Fruit fly (Drosophila melanogaster) whole organism, wandering third instar larva: ENCODE measurements around the gene Cmtr1.

Source experiments
- CG9705 ChIP-seq: fragments of 200-800 bp; sonication (Bioruptor generic); optimal IDR thresholded peaks from 2 replicates; lab custom pipeline; 2018; ENCODE audit warnings: missing biosample characterization, mild to moderate bottlenecking, missing genetic modification characterization
- OdsH ChIP-seq: fragments of 200-800 bp; sonication (Bioruptor generic); optimal IDR thresholded peaks from 2 replicates; lab custom pipeline; 2016; ENCODE audit warnings: missing biosample characterization, mild to moderate bottlenecking, missing genetic modification characterization
- br ChIP-seq: fragments of 200-800 bp; sonication (Bioruptor generic); optimal IDR thresholded peaks from 2 replicates; lab custom pipeline; 2016; ENCODE audit warnings: missing biosample characterization, missing genetic modification characterization
- jim ChIP-seq: fragments of 175-275, 200-325 bp; sonication (Bioruptor generic); optimal IDR thresholded peaks from 2 replicates; lab custom pipeline; 2016; ENCODE audit warnings: missing biosample characterization, mild to moderate bottlenecking, missing genetic modification characterization
- pan ChIP-seq: fragments of >200 bp; optimal IDR thresholded peaks from 2 replicates; lab custom pipeline; 2017
- psq ChIP-seq: fragments of 200-800 bp; sonication (Bioruptor generic); optimal IDR thresholded peaks from 3 replicates; lab custom pipeline; 2017; ENCODE audit warnings: missing biosample characterization, mild to moderate bottlenecking, missing genetic modification characterization, moderate library complexity
- sv ChIP-seq: fragments of 200-800 bp; sonication (Bioruptor generic); optimal IDR thresholded peaks from 3 replicates; lab custom pipeline; 2016; ENCODE audit warnings: missing biosample characterization, missing genetic modification characterization
- tai ChIP-seq: sonication (Bioruptor generic); optimal IDR thresholded peaks from 2 replicates; lab custom pipeline; 2016; ENCODE audit warnings: missing biosample characterization, missing genetic modification characterization

- no peak for TF ChIP-seq br (GFP tag; lab: Kevin White, UChicago)
- TF ChIP-seq tai (GFP tag; lab: Kevin White, UChicago), result no peak
- no peak for TF ChIP-seq pan (lab: Kevin White, UChicago)
- TF ChIP-seq CG9705 (GFP tag; lab: Kevin White, UChicago), result no peak
- no peak for TF ChIP-seq psq (GFP tag; lab: Kevin White, UChicago)
- TF ChIP-seq sv (GFP tag; lab: Kevin White, UChicago), result no peak
- TF ChIP-seq jim (GFP tag; lab: Kevin White, UChicago), result no peak
- TF ChIP-seq OdsH, result no peak
These were observed at the start of gene Cmtr1, which contains the start of gene CG15375 for dm6 chrX:4100824-4101368.
